Worm (Caenorhabditis elegans): Measurements from ENCODE around the gene lin-1.

DNA sequence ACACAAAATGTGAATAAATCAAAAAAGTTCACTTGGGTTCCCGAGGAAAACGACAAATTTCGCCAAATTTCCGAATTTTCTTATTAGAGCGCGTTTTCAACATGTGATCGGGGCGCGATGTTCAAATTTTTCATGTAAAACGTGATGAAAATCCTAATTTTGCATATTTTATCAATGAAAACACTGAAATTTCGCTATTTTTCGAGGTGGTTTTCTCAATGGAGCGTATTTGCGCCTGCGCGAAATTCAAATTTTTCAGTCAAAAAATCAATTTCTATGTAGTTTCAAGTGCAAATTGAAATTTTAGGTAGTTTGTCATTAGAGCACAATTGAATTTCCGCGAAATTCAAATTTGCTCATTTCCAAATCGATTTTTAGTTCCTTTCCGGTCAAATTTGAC is 7.3 kb upstream of the lin-1 start:
- TF ChIP-seq med-1 (GFP tag; optimal IDR thresholded peaks at IDR 0.05; ENCODE audit: insufficient read depth) (no peak), flt-1 (GFP tag; IDR thresholded peaks at IDR 0.05) (no peak), T22C8.4 (GFP tag; IDR thresholded peaks at IDR 0.05) (no peak), tab-1 (GFP tag; IDR thresholded peaks at IDR 0.05) (no peak), ztf-29 (GFP tag; IDR thresholded peaks at IDR 0.05) (no peak), ztf-23 (GFP tag; IDR thresholded peaks at IDR 0.05) (no peak), ref-1 (GFP tag; conservative IDR thresholded peaks at IDR 0.05) (no peak)

All from whole organism, midembryonic.